Worm (Caenorhabditis elegans): Measurements from ENCODE around the gene ben-1.

ben-1 gene

DNA sequence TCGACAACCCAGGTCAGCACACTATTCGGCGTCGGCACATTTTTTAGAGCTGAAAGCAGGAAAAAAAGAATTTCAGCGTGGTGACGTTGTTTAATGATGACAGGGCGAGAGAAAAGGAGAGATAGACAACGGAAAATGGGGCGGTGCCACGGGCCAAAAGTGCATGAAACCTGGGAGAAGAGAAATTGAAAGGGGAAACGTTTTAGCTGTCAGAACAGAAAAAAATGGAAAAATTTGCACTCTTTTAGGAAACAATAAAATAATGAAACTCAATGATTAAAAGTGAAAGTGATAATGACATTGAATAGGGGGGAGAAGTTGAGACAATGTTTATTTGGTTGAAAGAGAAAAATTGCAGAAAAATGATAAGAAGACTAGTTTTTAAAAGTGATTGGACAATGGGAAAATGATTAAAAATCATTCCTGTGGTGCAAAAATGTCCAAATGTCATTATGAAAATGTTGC is 11.7 kb downstream of the ben-1 start, which contains the start of gene pitp-1:
Gene pitp-1 (minus strand): TSS at position 51 of the 465 bp plus-strand sequence.
- TF ChIP-seq elt-2 (tag; optimal IDR thresholded peaks at IDR 0.05), result peak; percentile 79
- TF ChIP-seq pqm-1 (tag; optimal IDR thresholded peaks at IDR 0.05), result peak; percentile 75
- TF ChIP-seq ztf-4 (tag; optimal IDR thresholded peaks at IDR 0.05), result no peak
- TF ChIP-seq jun-1 (tag; optimal IDR thresholded peaks at IDR 0.05), result no peak
- no peak for TF ChIP-seq nhr-25 (tag; optimal IDR thresholded peaks at IDR 0.05)
- peak; percentile 29 for TF ChIP-seq nfya-1 (tag; optimal IDR thresholded peaks at IDR 0.05; ENCODE audit: insufficient read depth)
- no peak for TF ChIP-seq hmg-11 (tag; optimal IDR thresholded peaks at IDR 0.05)
- TF ChIP-seq pha-4 (tag; optimal IDR thresholded peaks at IDR 0.05), result peak; percentile 43
- TF ChIP-seq unc-62 (GFP tag; optimal IDR thresholded peaks at IDR 0.05), result no peak
- TF ChIP-seq aly-2 (tag; optimal IDR thresholded peaks at IDR 0.05), result no peak

- TF ChIP-seq unc-39 (tag; optimal IDR thresholded peaks at IDR 0.05) (no peak), nhr-237 (tag; optimal IDR thresholded peaks at IDR 0.05) (no peak), mml-1 (tag; optimal IDR thresholded peaks at IDR 0.05) (no peak)
Observed at ce11 chrIII:3528342-3528741, 13.1 kb downstream of the ben-1 start, which contains the start of gene rpl-37. Gene rpl-37 (plus strand): TSS chrIII:3528642.

ce11 chrIII:3523363-3523762 is 18.1 kb downstream of the ben-1 start:
- no peak for TF ChIP-seq daf-12 (tag; optimal IDR thresholded peaks at IDR 0.05)
- TF ChIP-seq sea-2 (GFP tag; optimal IDR thresholded peaks at IDR 0.05), result no peak
- no peak for TF ChIP-seq ceh-82 (tag; optimal IDR thresholded peaks at IDR 0.05)
- TF ChIP-seq unc-62 (GFP tag; optimal IDR thresholded peaks at IDR 0.05), result no peak
- no peak for TF ChIP-seq ztf-11 (tag; optimal IDR thresholded peaks at IDR 0.05)
- no peak for TF ChIP-seq fos-1 (tag; optimal IDR thresholded peaks at IDR 0.05)
- no peak for TF ChIP-seq lin-39 (tag; optimal IDR thresholded peaks at IDR 0.05)
- no peak for TF ChIP-seq ceh-16 (tag; optimal IDR thresholded peaks at IDR 0.05)
- TF ChIP-seq nhr-237 (tag; optimal IDR thresholded peaks at IDR 0.05), result no peak
- TF ChIP-seq egl-5 (tag; optimal IDR thresholded peaks at IDR 0.05), result no peak
- TF ChIP-seq elt-1 (tag; optimal IDR thresholded peaks at IDR 0.05), result no peak

DNA sequence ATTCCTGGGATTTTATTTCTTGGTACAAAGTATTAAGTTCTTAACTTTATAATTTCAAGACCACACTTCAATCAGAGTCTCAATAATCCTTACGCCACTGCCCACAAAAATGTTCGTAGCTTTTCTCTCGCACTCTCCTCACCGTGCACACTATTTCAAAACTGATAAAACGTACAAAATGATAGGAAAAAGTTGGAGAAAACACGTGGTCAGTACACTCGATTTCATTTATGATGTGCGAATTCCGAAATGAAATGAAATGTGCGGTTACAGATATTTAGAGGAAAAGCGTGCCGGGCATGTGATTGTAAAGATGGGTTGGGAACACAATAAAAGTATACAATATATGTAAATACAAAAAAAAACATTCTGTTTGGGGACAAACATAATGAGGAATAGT is 21.0 kb downstream of the ben-1 start:
- no peak for TF ChIP-seq nhr-12 (tag; optimal IDR thresholded peaks at IDR 0.05)
- TF ChIP-seq R02D3.7 (tag; optimal IDR thresholded peaks at IDR 0.05), result no peak
- peak; percentile 87 for TF ChIP-seq elt-2 (tag; optimal IDR thresholded peaks at IDR 0.05)
- no peak for TF ChIP-seq sea-2 (GFP tag; optimal IDR thresholded peaks at IDR 0.05)
- peak; percentile 95 for TF ChIP-seq pqm-1 (tag; optimal IDR thresholded peaks at IDR 0.05)
- peak; percentile 7 for TF ChIP-seq jun-1 (tag; optimal IDR thresholded peaks at IDR 0.05)
- TF ChIP-seq ama-1 (optimal IDR thresholded peaks at IDR 0.05), result no peak
- peak; percentile 51 for TF ChIP-seq pha-4 (tag; optimal IDR thresholded peaks at IDR 0.05)

DNA sequence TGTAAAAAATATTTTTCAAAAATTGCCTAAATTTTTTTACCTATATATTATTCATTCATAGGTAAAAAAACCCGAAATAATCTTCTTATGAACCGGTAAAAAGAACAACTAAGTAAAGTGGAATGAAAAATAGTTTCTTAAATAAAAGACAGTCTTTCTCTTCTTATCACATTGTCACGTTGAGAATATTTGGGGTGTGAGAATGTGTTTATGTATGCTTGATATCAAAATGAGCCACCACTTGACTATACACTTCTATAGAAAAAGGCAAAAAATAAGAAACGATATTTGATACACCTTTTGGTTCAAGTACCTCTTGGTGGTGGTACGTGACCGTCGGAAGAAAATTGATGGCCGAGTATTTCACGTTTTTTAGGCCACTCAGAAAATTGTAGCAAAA is 21.9 kb downstream of the ben-1 start, which contains the start of gene hmit-1.3:
Gene hmit-1.3 (minus strand): TSS at position 103 of the 400 bp plus-strand sequence.
- TF ChIP-seq elt-2 (tag; optimal IDR thresholded peaks at IDR 0.05) (peak; percentile 58), pha-4 (tag; optimal IDR thresholded peaks at IDR 0.05) (peak; percentile 13), unc-62 (GFP tag; optimal IDR thresholded peaks at IDR 0.05) (no peak), pqm-1 (tag; optimal IDR thresholded peaks at IDR 0.05) (peak; percentile 58)

DNA sequence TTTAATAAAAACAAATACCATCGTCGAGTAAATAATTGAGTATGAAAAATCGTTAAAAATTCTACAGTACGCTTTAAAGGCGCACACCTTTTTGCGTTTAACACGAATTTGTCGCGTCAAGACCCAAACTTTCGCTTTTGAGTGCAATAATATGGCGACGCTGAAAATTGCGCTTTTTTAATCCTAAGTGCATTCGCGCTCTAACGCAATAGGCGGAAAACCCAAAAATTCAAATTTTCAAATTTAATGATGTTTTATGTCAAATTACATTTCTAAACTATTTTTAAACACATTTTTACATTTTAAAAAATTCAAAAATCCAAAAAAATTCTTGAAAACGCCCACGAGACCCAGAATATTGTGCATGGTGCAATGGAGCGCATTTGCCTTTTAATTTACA is 29.6 kb downstream of the ben-1 start:
- no peak for TF ChIP-seq nhr-12 (tag; optimal IDR thresholded peaks at IDR 0.05)
- TF ChIP-seq snpc-4 (tag; optimal IDR thresholded peaks at IDR 0.05), result no peak
- TF ChIP-seq ceh-82 (tag; optimal IDR thresholded peaks at IDR 0.05), result no peak
- TF ChIP-seq egl-5 (tag; optimal IDR thresholded peaks at IDR 0.05), result no peak
- no peak for TF ChIP-seq zag-1 (tag; optimal IDR thresholded peaks at IDR 0.05)
- TF ChIP-seq mdl-1 (tag; optimal IDR thresholded peaks at IDR 0.05), result no peak
- no peak for TF ChIP-seq mml-1 (tag; optimal IDR thresholded peaks at IDR 0.05)
- no peak for TF ChIP-seq ztf-4 (tag; optimal IDR thresholded peaks at IDR 0.05)
- TF ChIP-seq lsy-12 (tag; optimal IDR thresholded peaks at IDR 0.05), result no peak
- no peak for TF ChIP-seq pha-4 (tag; optimal IDR thresholded peaks at IDR 0.05)
- TF ChIP-seq nhr-43 (tag; optimal IDR thresholded peaks at IDR 0.05; ENCODE audit: poor library complexity, severe bottlenecking), result no peak
- TF ChIP-seq nhr-23 (tag; optimal IDR thresholded peaks at IDR 0.05), result no peak
- TF ChIP-seq ceh-9 (tag; optimal IDR thresholded peaks at IDR 0.05), result no peak
- TF ChIP-seq fos-1 (tag; optimal IDR thresholded peaks at IDR 0.05), result no peak
- no peak for TF ChIP-seq nhr-67 (tag; optimal IDR thresholded peaks at IDR 0.05)
- no peak for TF ChIP-seq fkh-2 (tag; optimal IDR thresholded peaks at IDR 0.05)
- TF ChIP-seq lin-15B (tag; optimal IDR thresholded peaks at IDR 0.05), result no peak
- no peak for TF ChIP-seq nhr-237 (tag; optimal IDR thresholded peaks at IDR 0.05)
- TF ChIP-seq hmg-11 (tag; optimal IDR thresholded peaks at IDR 0.05), result no peak
- no peak for TF ChIP-seq sea-2 (GFP tag; optimal IDR thresholded peaks at IDR 0.05)

All from whole organism, L3 larva.